Worm (Caenorhabditis elegans) whole organism, L4/young adult: ENCODE results near the gene F32A5.8.

Source experiments
- W03F9.2 ChIP-seq: fragments of 150-350 bp; optimal IDR thresholded peaks from 2 replicates; lab custom pipeline; 2014; ENCODE audit warnings: missing biosample characterization, missing genetic modification characterization
- dao-5 ChIP-seq: sonication (generic microtip); optimal IDR thresholded peaks from 2 replicates; lab custom pipeline; 2016; ENCODE audit warnings: missing genotype, missing genetic modification characterization, moderate library complexity, missing compliant biosample characterization
- him-1 ChIP-seq: sonication (generic microtip); optimal IDR thresholded peaks from 2 replicates; lab custom pipeline; 2016; ENCODE audit warnings: missing genotype, missing genetic modification reagents, missing genetic modification characterization, missing compliant biosample characterization

DNA sequence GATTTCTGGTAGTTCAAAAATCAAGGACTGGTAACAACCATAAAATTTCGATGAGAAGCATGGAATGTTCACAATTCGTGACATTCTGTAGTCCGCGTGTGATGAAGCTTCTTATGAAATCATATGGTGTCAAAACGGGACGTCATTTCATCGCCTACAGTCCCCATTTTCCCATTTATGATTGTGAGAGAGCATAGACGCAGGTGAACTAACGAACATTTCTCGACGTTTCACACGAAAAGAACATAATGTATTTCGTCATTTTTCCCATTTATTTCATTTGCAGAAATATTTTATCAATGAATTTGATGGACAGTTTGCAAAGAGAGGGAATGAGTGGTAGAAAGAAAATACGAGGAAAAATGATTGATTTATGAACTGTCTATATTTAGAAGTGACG, 31.2 kb downstream of the F32A5.8 start:
- TF ChIP-seq him-1 (tag; lab: Kevin White, UChicago): no peak
- TF ChIP-seq W03F9.2 (tag; lab: Kevin White, UChicago): no peak
- no peak for TF ChIP-seq dao-5 (tag; lab: Kevin White, UChicago)
